Fruit fly (Drosophila melanogaster): ENCODE measurements around the gene CG7148.

The CG7148 gene

dm6 chr3L:21808003-21808530, 24.0 kb downstream of the CG7148 start (continued):
- TF ChIP-seq tin (GFP tag; optimal IDR thresholded peaks at IDR 0.05): peak; percentile 62
- no peak for TF ChIP-seq vnd (GFP tag; IDR thresholded peaks at IDR 0.05; ENCODE audit: partially characterized antibody)
- 0 out of 3 replicates have a peak, but pooled peaks have one; percentile 38 for TF ChIP-seq ase (GFP tag; IDR thresholded peaks at IDR 0.05)
- TF ChIP-seq CG2199 (GFP tag; IDR thresholded peaks at IDR 0.05): 0 out of 3 replicates have a peak, but pooled peaks have one; percentile 9
- TF ChIP-seq Trl (optimal IDR thresholded peaks at IDR 0.05): peak; percentile 42 to 76
- no peak for TF ChIP-seq Trl (GFP tag; optimal IDR thresholded peaks at IDR 0.05)
- TF ChIP-seq Ada2b (GFP tag; IDR thresholded peaks at IDR 0.05): peak; percentile 61; the same call in 1 of the 2 replicates
- TF ChIP-seq Antp (GFP tag; optimal IDR thresholded peaks at IDR 0.05): no peak
- no peak; the same call in 1 of the 2 replicates for TF ChIP-seq E2f2 (GFP tag; IDR thresholded peaks at IDR 0.05)
- no peak for TF ChIP-seq CG17359 (tag; optimal IDR thresholded peaks at IDR 0.05)
- peak in 1 of 2 experiments; percentile 31 for TF ChIP-seq insv (GFP tag; optimal IDR thresholded peaks at IDR 0.05)
- TF ChIP-seq CG12236 (GFP tag; optimal IDR thresholded peaks at IDR 0.05): no peak
- TF ChIP-seq sug (tag; optimal IDR thresholded peaks at IDR 0.05): no peak
- TF ChIP-seq CG2116 (GFP tag; optimal IDR thresholded peaks at IDR 0.05): peak; percentile 28
- TF ChIP-seq ATbp (GFP tag; optimal IDR thresholded peaks at IDR 0.05): peak; percentile 58
- TF ChIP-seq Doc3 (GFP tag; IDR thresholded peaks at IDR 0.05; ENCODE audit: partially characterized antibody): no peak
- peak in 1 of 3 experiments; percentile 79 for TF ChIP-seq lola (GFP tag; optimal IDR thresholded peaks at IDR 0.05)
- TF ChIP-seq CG4328 (GFP tag; optimal IDR thresholded peaks at IDR 0.05): peak; percentile 9
- no peak for TF ChIP-seq CG3281 (GFP tag; optimal IDR thresholded peaks at IDR 0.05)
- TF ChIP-seq lilli (GFP tag; optimal IDR thresholded peaks at IDR 0.05): no peak
- TF ChIP-seq ash1 (GFP tag; optimal IDR thresholded peaks at IDR 0.05): no peak
- no peak for TF ChIP-seq CG34376 (GFP tag; optimal IDR thresholded peaks at IDR 0.05)
- TF ChIP-seq YL-1 (GFP tag; optimal IDR thresholded peaks at IDR 0.05): no peak
- TF ChIP-seq H2.0 (GFP tag; IDR thresholded peaks at IDR 0.05): peak; percentile 54; the same call in 1 of the 2 replicates
- 0 out of 2 replicates have a peak, but pooled peaks have one; percentile 16 for TF ChIP-seq CG4730 (GFP tag; IDR thresholded peaks at IDR 0.05)
- peak; percentile 56 for TF ChIP-seq Jarid2 (GFP tag; optimal IDR thresholded peaks at IDR 0.05)
- TF ChIP-seq ab (GFP tag; optimal IDR thresholded peaks at IDR 0.05): no peak
- no peak for TF ChIP-seq CG15514 (GFP tag; optimal IDR thresholded peaks at IDR 0.05)
- no peak for TF ChIP-seq ftz-f1 (GFP tag; optimal IDR thresholded peaks at IDR 0.05)
- TF ChIP-seq fd3F (GFP tag; optimal IDR thresholded peaks at IDR 0.05): no peak
- peak; percentile 84 for TF ChIP-seq vvl (GFP tag; IDR thresholded peaks at IDR 0.05)
- TF ChIP-seq danr (GFP tag; IDR thresholded peaks at IDR 0.05): no peak
- TF ChIP-seq CG9727 (GFP tag; optimal IDR thresholded peaks at IDR 0.05): peak; percentile 85
- TF ChIP-seq ham (GFP tag; IDR thresholded peaks at IDR 0.05): no peak
- no peak for TF ChIP-seq CG3838 (GFP tag; optimal IDR thresholded peaks at IDR 0.05)
- TF ChIP-seq CG2120 (GFP tag; optimal IDR thresholded peaks at IDR 0.05): no peak
- peak; percentile 49 for TF ChIP-seq CG30431 (GFP tag; optimal IDR thresholded peaks at IDR 0.05)
- TF ChIP-seq MESR4 (GFP tag; optimal IDR thresholded peaks at IDR 0.05): no peak
- TF ChIP-seq Lpt (GFP tag; optimal IDR thresholded peaks at IDR 0.05): no peak
- TF ChIP-seq aop (GFP tag; IDR thresholded peaks at IDR 0.05): no peak
- no peak for TF ChIP-seq CG10147 (GFP tag; optimal IDR thresholded peaks at IDR 0.05)
- TF ChIP-seq ems (GFP tag; optimal IDR thresholded peaks at IDR 0.05): no peak
- no peak for TF ChIP-seq bab2 (GFP tag; optimal IDR thresholded peaks at IDR 0.05)
- peak; percentile 67 for TF ChIP-seq B-H1 (GFP tag; IDR thresholded peaks at IDR 0.05)
- peak; percentile 35 for TF ChIP-seq run (tag; optimal IDR thresholded peaks at IDR 0.05)
- TF ChIP-seq ac (GFP tag; optimal IDR thresholded peaks at IDR 0.05): peak; percentile 40
- TF ChIP-seq Oaz (GFP tag; IDR thresholded peaks at IDR 0.05): no peak
- TF ChIP-seq CkIIα-i1 (GFP tag; IDR thresholded peaks at IDR 0.05): no peak
- TF ChIP-seq pb (GFP tag; optimal IDR thresholded peaks at IDR 0.05): no peak
- no peak for TF ChIP-seq Atf-2 (GFP tag; optimal IDR thresholded peaks at IDR 0.05)
- TF ChIP-seq CG9215 (GFP tag; IDR thresholded peaks at IDR 0.05): 0 out of 2 replicates have a peak, but pooled peaks have one; percentile 17
- no peak for TF ChIP-seq Sin3A (optimal IDR thresholded peaks at IDR 0.05)
